Fruit fly (Drosophila melanogaster): Measurements from ENCODE around the gene CG12655.
"Not testable (repeated sequence)": the region's sequence is repeated elsewhere in the genome, so short reads cannot be mapped to it uniquely, and the experiment has no call there.

- TF ChIP-seq CG15710 (tag; optimal IDR thresholded peaks at IDR 0.05); CG32121 (GFP tag; IDR thresholded peaks at IDR 0.05); fd96Ca (GFP tag; IDR thresholded peaks at IDR 0.05); Pif1B (GFP tag; optimal IDR thresholded peaks at IDR 0.05); CG17806 (tag; optimal IDR thresholded peaks at IDR 0.05); CG4496 (GFP tag; IDR thresholded peaks at IDR 0.05); rn (GFP tag; IDR thresholded peaks at IDR 0.05); CG9948 (tag; optimal IDR thresholded peaks at IDR 0.05): not testable (repeated sequence)
These were observed 20.3 kb downstream of the CG12655 start, which contains the start of gene CG45491 for dm6 chrX:19938894-19939293.

All from whole organism, pupa.